Worm (Caenorhabditis elegans) whole organism, L1 larva: ENCODE results near the gene F41F3.9.

Experiments used
- C16A3.4 ChIP-seq: fragments of 150-350 bp; optimal IDR thresholded peaks from 2 replicates; lab custom pipeline; 2014; ENCODE audit warnings: missing biosample characterization, missing genetic modification characterization
- ama-1 ChIP-seq: fragments of 150-350 bp; optimal IDR thresholded peaks from 2 replicates; lab custom pipeline; 2014
- efl-1 ChIP-seq, 4 experiments: fragments of 150-350 bp; optimal IDR thresholded peaks in 3 of 4; peaks in 1 of 4; 1 replicate in 1 of 4; 2 replicates in 3 of 4; lab custom pipeline; 2014; ENCODE audit warnings: missing biosample characterization in 2 of 4, missing genetic modification characterization in 2 of 4, missing genetic modification reagents in 2 of 4
- lin-39 ChIP-seq: fragments of 150-350 bp; optimal IDR thresholded peaks from 2 replicates; lab custom pipeline; 2014; ENCODE audit warnings: missing biosample characterization, missing genetic modification reagents, missing genetic modification characterization
- mab-9 ChIP-seq: fragments of 200-800 bp; sonication (Bioruptor generic); IDR thresholded peaks from 2 replicates; pipeline ENCODE4 v1.3.6; 2022; ENCODE audit warnings: missing genetic modification reagents, missing genetic modification characterization, missing compliant biosample characterization
- nhr-12 ChIP-seq: sonication (generic microtip); optimal IDR thresholded peaks from 2 replicates; lab custom pipeline; 2017; ENCODE audit warnings: missing biosample characterization, missing genetic modification characterization
- snpc-4 ChIP-seq: fragments of 150-350 bp; optimal IDR thresholded peaks from 2 replicates; lab custom pipeline; 2014; ENCODE audit warnings: missing biosample characterization, missing genetic modification characterization
- unc-130 ChIP-seq: fragments of 150-350 bp; optimal IDR thresholded peaks from 2 replicates; lab custom pipeline; 2017; ENCODE audit warnings: missing biosample characterization, missing genetic modification characterization, inconsistent platforms

- no peak for TF ChIP-seq nhr-12
- no peak for TF ChIP-seq mab-9 (GFP tag; lab: Robert Waterston, UW)
- TF ChIP-seq ama-1: no peak
- no peak for TF ChIP-seq efl-1 (optimal IDR thresholded peaks at IDR 0.05; lab: Kevin White, UChicago)
- TF ChIP-seq efl-1 (GFP tag; optimal IDR thresholded peaks at IDR 0.05 in 1 of 2; lab: Kevin White, UChicago): no peak
- TF ChIP-seq C16A3.4 (tag; lab: Kevin White, UChicago): no peak
- TF ChIP-seq lin-39 (tag; lab: Kevin White, UChicago): no peak
- TF ChIP-seq snpc-4 (tag; lab: Kevin White, UChicago): no peak
- TF ChIP-seq unc-130 (tag; lab: Kevin White, UChicago): no peak
Observed at ce11 chrV:4653871-4654605, 1.2 kb upstream of the F41F3.9 start, which contains the start of the genes col-139 and F41F3.1.
